Worm (Caenorhabditis elegans) whole organism, young adult: ENCODE results near the gene ndx-2.

Source experiments
- D2030.7 ChIP-seq: fragments of 200-800 bp; sonication (Bioruptor generic); IDR thresholded peaks from 2 replicates; pipeline ENCODE4 v1.3.6; 2022; ENCODE audit warnings: missing genetic modification reagents, missing genetic modification characterization, missing compliant biosample characterization
- K11D2.4 ChIP-seq: fragments of 200-800 bp; sonication (Bioruptor generic); IDR thresholded peaks from 2 replicates; pipeline ENCODE4 v1.3.6; 2022; ENCODE audit warnings: missing genetic modification reagents, missing genetic modification characterization, missing compliant biosample characterization
- cebp-2 ChIP-seq: fragments of 200-800 bp; sonication (Bioruptor generic); IDR thresholded peaks from 2 replicates; pipeline ENCODE4 v1.3.6; 2022; ENCODE audit warnings: missing genetic modification characterization, missing compliant biosample characterization
- efl-1 ChIP-seq: fragments of 150-350 bp; optimal IDR thresholded peaks from 2 replicates; lab custom pipeline; 2014; ENCODE audit warnings: missing biosample characterization, missing genetic modification reagents, missing genetic modification characterization
- hlh-12 ChIP-seq: sonication (generic microtip); optimal IDR thresholded peaks from 2 replicates; lab custom pipeline; 2016; ENCODE audit warnings: missing genetic modification characterization, missing compliant biosample characterization
- hlh-26 ChIP-seq: fragments of 200-800 bp; sonication (Bioruptor generic); conservative IDR thresholded peaks from 2 replicates; pipeline ENCODE4 v1.3.6; 2022; ENCODE audit warnings: missing genetic modification reagents, missing genetic modification characterization, missing compliant biosample characterization
- madf-10 ChIP-seq: sonication (generic microtip); optimal IDR thresholded peaks from 2 replicates; lab custom pipeline; 2016; ENCODE audit warnings: mild to moderate bottlenecking, missing genetic modification characterization, missing compliant biosample characterization
- madf-3 ChIP-seq: fragments of 200-800 bp; sonication (Bioruptor generic); IDR thresholded peaks from 2 replicates; pipeline ENCODE4 v1.3.6; 2022; ENCODE audit warnings: missing genetic modification reagents, missing genetic modification characterization, missing compliant biosample characterization
- rec-8 ChIP-seq, 2 experiments: sonication (generic microtip); optimal IDR thresholded peaks; 2 replicates each; lab custom pipeline; 2016; ENCODE audit warnings: mild to moderate bottlenecking in 2 of 2, missing genetic modification characterization in 2 of 2, missing genetic modification reagents in 2 of 2, missing genotype in 2 of 2, missing biosample characterization in 1 of 2, missing compliant biosample characterization in 1 of 2, moderate library complexity in 1 of 2
- unc-62 ChIP-seq: fragments of 150-350 bp; optimal IDR thresholded peaks from 2 replicates; lab custom pipeline; 2014; ENCODE audit warnings: missing biosample characterization, missing genetic modification reagents, missing genetic modification characterization
- ztf-26 ChIP-seq: sonication (generic microtip); optimal IDR thresholded peaks from 2 replicates; lab custom pipeline; 2017; ENCODE audit warnings: missing genetic modification characterization, missing compliant biosample characterization

DNA sequence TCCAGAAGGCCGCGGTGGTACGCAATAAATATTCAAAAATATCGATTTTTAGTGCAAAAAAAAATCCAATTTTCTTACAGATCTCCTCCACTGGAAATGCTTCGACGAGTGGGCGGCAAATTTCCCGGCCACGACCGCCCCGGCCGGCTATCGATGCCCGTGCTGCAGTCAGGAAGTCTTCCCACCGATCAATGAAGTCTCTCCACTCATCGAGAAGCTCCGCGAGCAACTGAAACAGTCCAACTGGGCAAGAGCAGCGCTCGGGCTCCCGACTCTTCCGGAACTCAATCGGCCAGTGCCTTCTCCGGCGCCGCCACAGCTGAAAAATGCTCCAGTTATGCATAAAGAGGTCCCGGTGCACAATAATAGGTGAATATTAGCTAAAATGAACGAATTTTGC is 31.1 kb upstream of the ndx-2 start, which contains the start of gene Y45G12B.3:
- TF ChIP-seq ztf-26 (no peak), efl-1 (GFP tag; lab: Kevin White, UChicago) (no peak), D2030.7 (GFP tag; lab: Robert Waterston, UW) (no peak), cebp-2 (no peak), unc-62 (GFP tag; lab: Kevin White, UChicago) (no peak), hlh-26 (GFP tag; lab: Robert Waterston, UW) (no peak), rec-8 (tag; optimal IDR thresholded peaks at IDR 0.05; lab: Kevin White, UChicago) (no peak), K11D2.4 (GFP tag; lab: Robert Waterston, UW) (no peak), madf-3 (GFP tag; lab: Robert Waterston, UW) (no peak), madf-10 (tag; lab: Kevin White, UChicago) (no peak), hlh-12 (no peak)
